Fruit fly (Drosophila melanogaster): ENCODE measurements around the gene CG12483.

The CG12483 gene

DNA sequence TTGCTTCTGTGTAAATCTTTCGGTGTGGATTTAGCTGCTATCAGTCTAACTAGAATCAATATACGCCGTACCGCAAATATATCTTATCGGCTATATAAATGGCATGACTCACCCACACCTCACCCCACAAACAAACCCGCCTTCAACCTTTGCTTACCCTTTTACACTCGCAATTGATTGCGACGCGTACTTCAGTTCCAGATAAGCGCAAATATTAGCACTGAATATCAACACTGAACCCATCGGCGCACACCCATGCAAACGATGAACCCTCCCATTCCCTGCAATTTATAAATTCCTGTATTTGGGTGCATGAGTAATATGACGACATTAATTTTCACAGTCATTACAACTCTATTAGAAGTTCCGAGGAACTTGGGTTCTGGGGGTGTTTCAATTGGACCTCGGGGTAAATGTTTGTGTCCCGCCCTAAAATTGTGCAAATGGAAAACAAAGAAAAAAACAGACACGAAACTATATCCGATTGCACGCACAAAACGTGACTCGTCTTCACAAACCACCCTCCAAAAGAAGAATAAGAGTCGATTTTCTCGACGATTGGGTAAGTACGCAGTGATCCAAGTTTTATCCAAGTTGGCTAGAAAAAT is 12.9 kb downstream of the CG12483 start (continued):
- TF ChIP-seq CG16779 (tag; optimal IDR thresholded peaks at IDR 0.05), result peak; percentile 28
- no peak for TF ChIP-seq CG11294 (GFP tag; IDR thresholded peaks at IDR 0.05)
- no peak for TF ChIP-seq Lpt (GFP tag; optimal IDR thresholded peaks at IDR 0.05)
- peak; percentile 18 for TF ChIP-seq achi (GFP tag; optimal IDR thresholded peaks at IDR 0.05)
- peak; percentile 50 for TF ChIP-seq net (GFP tag; optimal IDR thresholded peaks at IDR 0.05)
- TF ChIP-seq Sox14 (GFP tag; optimal IDR thresholded peaks at IDR 0.05), result peak; percentile 9
- no peak for TF ChIP-seq CG6163 (GFP tag; IDR thresholded peaks at IDR 0.05)
- peak; percentile 40 for TF ChIP-seq CG7368 (GFP tag; optimal IDR thresholded peaks at IDR 0.05)
- TF ChIP-seq CG6792 (GFP tag; optimal IDR thresholded peaks at IDR 0.05), result no peak
- TF ChIP-seq CG6854 (GFP tag; optimal IDR thresholded peaks at IDR 0.05), result peak; percentile 57
- TF ChIP-seq CG8632 (GFP tag; optimal IDR thresholded peaks at IDR 0.05), result peak; percentile 34
- TF ChIP-seq Ets96B (tag; optimal IDR thresholded peaks at IDR 0.05), result no peak
- peak; percentile 13 for TF ChIP-seq CG1621 (tag; optimal IDR thresholded peaks at IDR 0.05)
- TF ChIP-seq pdm3 (GFP tag; optimal IDR thresholded peaks at IDR 0.05), result peak; percentile 25
- peak; percentile 24 for TF ChIP-seq CG34406 (GFP tag; optimal IDR thresholded peaks at IDR 0.05)
- TF ChIP-seq eg (GFP tag; IDR thresholded peaks at IDR 0.05), result no peak
- no peak for TF ChIP-seq Gug (GFP tag; IDR thresholded peaks at IDR 0.05)
- TF ChIP-seq CG31627 (GFP tag; optimal IDR thresholded peaks at IDR 0.05), result no peak
- peak; percentile 75 for TF ChIP-seq fkh (GFP tag; optimal IDR thresholded peaks at IDR 0.05)
- no peak for TF ChIP-seq Hr38 (GFP tag; optimal IDR thresholded peaks at IDR 0.05)
- peak; percentile 51 for TF ChIP-seq spab (GFP tag; optimal IDR thresholded peaks at IDR 0.05)
- TF ChIP-seq Blimp-1 (GFP tag; optimal IDR thresholded peaks at IDR 0.05), result peak; percentile 7
- TF ChIP-seq acj6 (GFP tag; optimal IDR thresholded peaks at IDR 0.05), result peak; percentile 20
- peak; percentile 20 to 70 for TF ChIP-seq ss (GFP tag; optimal IDR thresholded peaks at IDR 0.05)
- TF ChIP-seq topi (GFP tag; optimal IDR thresholded peaks at IDR 0.05), result no peak
- TF ChIP-seq CG11902 (GFP tag; optimal IDR thresholded peaks at IDR 0.05), result no peak
- peak; percentile 81 for TF ChIP-seq vri (GFP tag; optimal IDR thresholded peaks at IDR 0.05)
- TF ChIP-seq CG9139 (GFP tag; optimal IDR thresholded peaks at IDR 0.05), result peak; percentile 59
- peak in 1 of 2 experiments; percentile 26 for TF ChIP-seq salr (GFP tag; optimal IDR thresholded peaks at IDR 0.05)
- TF ChIP-seq CG6276 (GFP tag; optimal IDR thresholded peaks at IDR 0.05), result no peak
- TF ChIP-seq Smox (GFP tag; optimal IDR thresholded peaks at IDR 0.05), result no peak
- TF ChIP-seq cyc (GFP tag; optimal IDR thresholded peaks at IDR 0.05), result no peak
- peak; percentile 66 for TF ChIP-seq CG6808 (GFP tag; optimal IDR thresholded peaks at IDR 0.05)
- no peak for TF ChIP-seq Hr4 (GFP tag; optimal IDR thresholded peaks at IDR 0.05)
- TF ChIP-seq svp (GFP tag), result peak; percentile 55
- TF ChIP-seq OdsH (GFP tag; optimal IDR thresholded peaks at IDR 0.05), result no peak
- TF ChIP-seq CG3919 (GFP tag; optimal IDR thresholded peaks at IDR 0.05), result peak; percentile 36
- peak; percentile 26 for TF ChIP-seq fd59A (GFP tag; optimal IDR thresholded peaks at IDR 0.05)
- no peak for TF ChIP-seq Sox15 (GFP tag; optimal IDR thresholded peaks at IDR 0.05)
- no peak for TF ChIP-seq CG10631 (GFP tag; optimal IDR thresholded peaks at IDR 0.05)
- TF ChIP-seq Hr39 (GFP tag; optimal IDR thresholded peaks at IDR 0.05), result no peak
- no peak for TF ChIP-seq CG4318 (GFP tag; optimal IDR thresholded peaks at IDR 0.05)
- TF ChIP-seq CG8319 (GFP tag; optimal IDR thresholded peaks at IDR 0.05), result no peak

DNA sequence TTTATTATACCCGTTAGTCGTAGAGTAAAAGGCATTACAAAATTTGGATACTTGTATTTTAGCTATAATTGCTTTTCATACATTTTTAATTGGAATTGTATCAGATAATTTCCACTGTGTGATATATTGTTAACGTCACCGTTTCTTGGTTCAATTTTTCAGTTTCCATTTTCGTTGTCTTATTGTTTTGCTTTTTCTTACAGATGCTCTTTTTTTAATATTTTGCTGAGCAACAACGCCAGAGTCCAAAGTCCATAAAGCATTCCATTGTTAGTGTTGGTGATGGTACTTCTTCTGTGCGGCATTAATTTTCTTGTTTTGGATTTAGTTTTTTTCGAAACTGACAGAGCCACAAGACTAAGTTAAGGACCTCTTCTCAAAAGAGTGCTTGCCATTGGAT is 15.2 kb downstream of the CG12483 start:
- TF ChIP-seq ss (GFP tag; optimal IDR thresholded peaks at IDR 0.05) (peak in 1 of 2 experiments; percentile 37), vri (GFP tag; optimal IDR thresholded peaks at IDR 0.05) (no peak), salr (GFP tag; optimal IDR thresholded peaks at IDR 0.05) (no peak), CG6163 (GFP tag; IDR thresholded peaks at IDR 0.05) (no peak), Eip78C (GFP tag) (peak; percentile 15), Blimp-1 (GFP tag; optimal IDR thresholded peaks at IDR 0.05) (no peak), CG6808 (GFP tag; optimal IDR thresholded peaks at IDR 0.05) (peak; percentile 21), CG9139 (GFP tag; optimal IDR thresholded peaks at IDR 0.05) (peak; percentile 41), spab (GFP tag; optimal IDR thresholded peaks at IDR 0.05) (peak; percentile 9), Sox15 (GFP tag; optimal IDR thresholded peaks at IDR 0.05) (no peak)
